Worm (Caenorhabditis elegans): ENCODE data around the gene C45G9.12.

The C45G9.12 gene

ce11 chrIII:5071509-5071908, at the start of gene C45G9.12:
TSS of gene C45G9.12 (minus strand) at chrIII:5071609.
- no peak for TF ChIP-seq ztf-11 (tag; optimal IDR thresholded peaks at IDR 0.05)
- TF ChIP-seq fkh-10 (GFP tag; optimal IDR thresholded peaks at IDR 0.05): no peak
- no peak for TF ChIP-seq nhr-28 (tag; optimal IDR thresholded peaks at IDR 0.05)
- TF ChIP-seq ZK546.5 (tag; optimal IDR thresholded peaks at IDR 0.05): no peak
- TF ChIP-seq elt-2 (tag; optimal IDR thresholded peaks at IDR 0.05): no peak
- no peak for TF ChIP-seq unc-39 (tag; optimal IDR thresholded peaks at IDR 0.05)
- TF ChIP-seq snpc-4 (tag; optimal IDR thresholded peaks at IDR 0.05): no peak
- no peak for TF ChIP-seq tbx-2 (tag; optimal IDR thresholded peaks at IDR 0.05)
- TF ChIP-seq lsy-12 (tag; optimal IDR thresholded peaks at IDR 0.05): no peak

- TF ChIP-seq fkh-10 (GFP tag; optimal IDR thresholded peaks at IDR 0.05): no peak
- TF ChIP-seq ceh-9 (tag; optimal IDR thresholded peaks at IDR 0.05): no peak
- TF ChIP-seq elt-1 (tag; optimal IDR thresholded peaks at IDR 0.05): no peak
- no peak for TF ChIP-seq fos-1 (tag; optimal IDR thresholded peaks at IDR 0.05)
- TF ChIP-seq ceh-82 (tag; optimal IDR thresholded peaks at IDR 0.05): no peak
- no peak for TF ChIP-seq ceh-16 (tag; optimal IDR thresholded peaks at IDR 0.05)
- no peak for TF ChIP-seq skn-1 (tag; optimal IDR thresholded peaks at IDR 0.05)
- TF ChIP-seq nhr-11 (tag; optimal IDR thresholded peaks at IDR 0.05): no peak
- TF ChIP-seq nhr-28 (tag; optimal IDR thresholded peaks at IDR 0.05): no peak
- TF ChIP-seq egl-5 (tag; optimal IDR thresholded peaks at IDR 0.05): no peak
- no peak for TF ChIP-seq nhr-23 (tag; optimal IDR thresholded peaks at IDR 0.05)
- TF ChIP-seq jun-1 (tag; optimal IDR thresholded peaks at IDR 0.05): no peak
- no peak for TF ChIP-seq nhr-43 (tag; optimal IDR thresholded peaks at IDR 0.05; ENCODE audit: poor library complexity, severe bottlenecking)
- no peak for TF ChIP-seq nfya-1 (tag; optimal IDR thresholded peaks at IDR 0.05; ENCODE audit: insufficient read depth)
Measured at ce11 chrIII:5120593-5120992, 49.2 kb upstream of the C45G9.12 start.

- TF ChIP-seq mml-1 (tag; optimal IDR thresholded peaks at IDR 0.05) (no peak), ztf-11 (tag; optimal IDR thresholded peaks at IDR 0.05) (no peak), snpc-4 (tag; optimal IDR thresholded peaks at IDR 0.05) (no peak), mdl-1 (tag; optimal IDR thresholded peaks at IDR 0.05) (no peak), pha-4 (tag; optimal IDR thresholded peaks at IDR 0.05) (no peak), unc-62 (GFP tag; optimal IDR thresholded peaks at IDR 0.05) (peak; percentile 40), elt-1 (tag; optimal IDR thresholded peaks at IDR 0.05) (peak; percentile 63), nfya-1 (tag; optimal IDR thresholded peaks at IDR 0.05; ENCODE audit: insufficient read depth) (no peak), pqm-1 (tag; optimal IDR thresholded peaks at IDR 0.05) (no peak), lin-15B (tag; optimal IDR thresholded peaks at IDR 0.05) (no peak), nhr-237 (tag; optimal IDR thresholded peaks at IDR 0.05) (no peak), nhr-43 (tag; optimal IDR thresholded peaks at IDR 0.05; ENCODE audit: poor library complexity, severe bottlenecking) (no peak), nhr-76 (tag; optimal IDR thresholded peaks at IDR 0.05) (no peak), nhr-12 (tag; optimal IDR thresholded peaks at IDR 0.05) (no peak), nhr-77 (tag; optimal IDR thresholded peaks at IDR 0.05) (no peak), nhr-23 (tag; optimal IDR thresholded peaks at IDR 0.05) (no peak), ceh-28 (tag; optimal IDR thresholded peaks at IDR 0.05) (no peak), R02D3.7 (tag; optimal IDR thresholded peaks at IDR 0.05) (no peak), nhr-25 (tag; optimal IDR thresholded peaks at IDR 0.05) (peak; percentile 39), jun-1 (tag; optimal IDR thresholded peaks at IDR 0.05) (no peak), daf-12 (tag; optimal IDR thresholded peaks at IDR 0.05) (no peak)
Measured at ce11 chrIII:5119063-5119462, 47.7 kb upstream of the C45G9.12 start.

ce11 chrIII:5112998-5113397, 41.6 kb upstream of the C45G9.12 start:
- TF ChIP-seq zag-1 (tag; optimal IDR thresholded peaks at IDR 0.05): no peak
- peak; percentile 65 for TF ChIP-seq elt-2 (tag; optimal IDR thresholded peaks at IDR 0.05)
- TF ChIP-seq nhr-43 (tag; optimal IDR thresholded peaks at IDR 0.05; ENCODE audit: poor library complexity, severe bottlenecking): no peak
- TF ChIP-seq pqm-1 (tag; optimal IDR thresholded peaks at IDR 0.05): peak; percentile 55

ce11 chrIII:5112399-5112798, 41.0 kb upstream of the C45G9.12 start:
- TF ChIP-seq skn-1 (tag; optimal IDR thresholded peaks at IDR 0.05) (no peak), nhr-11 (tag; optimal IDR thresholded peaks at IDR 0.05) (no peak), nfya-1 (tag; optimal IDR thresholded peaks at IDR 0.05; ENCODE audit: insufficient read depth) (no peak), lin-15B (tag; optimal IDR thresholded peaks at IDR 0.05) (no peak), egl-27 (tag; optimal IDR thresholded peaks at IDR 0.05) (no peak), nhr-12 (tag; optimal IDR thresholded peaks at IDR 0.05) (no peak), unc-39 (tag; optimal IDR thresholded peaks at IDR 0.05) (no peak), elt-3 (tag; optimal IDR thresholded peaks at IDR 0.05) (no peak), jun-1 (tag; optimal IDR thresholded peaks at IDR 0.05) (no peak), ztf-11 (tag; optimal IDR thresholded peaks at IDR 0.05) (no peak), ama-1 (optimal IDR thresholded peaks at IDR 0.05) (no peak), elt-1 (tag; optimal IDR thresholded peaks at IDR 0.05) (no peak)

All from whole organism, L3 larva.